Worm (Caenorhabditis elegans) whole organism, L4 larva: ENCODE results near the gene pqn-2.
A peak's percentile ranks its signal among the peaks of the same experiment; 100 is the strongest.

Experiments used
- R02D3.7 ChIP-seq: fragments of 150-350 bp; sonication (generic microtip); optimal IDR thresholded peaks from 3 replicates; lab custom pipeline; 2014; ENCODE audit warnings: missing biosample characterization, missing genetic modification characterization
- T20F7.1 ChIP-seq: fragments of 200-800 bp; sonication (Bioruptor generic); optimal IDR thresholded peaks from 2 replicates; lab custom pipeline; 2018; ENCODE audit warnings: mild to moderate bottlenecking, missing genetic modification characterization, missing compliant biosample characterization
- T26A8.4 ChIP-seq: fragments of 200-800 bp; sonication (Bioruptor generic); IDR thresholded peaks from 2 replicates; pipeline ENCODE4 v1.3.6; 2022; ENCODE audit warnings: missing genetic modification characterization, missing compliant biosample characterization
- Y105C5A.15 ChIP-seq: fragments of 200-800 bp; sonication (Bioruptor generic); IDR thresholded peaks from 2 replicates; pipeline ENCODE4 v1.3.6; 2022; ENCODE audit warnings: missing genetic modification characterization, missing compliant biosample characterization
- Y48G9A.11 ChIP-seq: fragments of 200-800 bp; sonication (Bioruptor generic); IDR thresholded peaks from 2 replicates; pipeline ENCODE4 v1.3.6; 2022; ENCODE audit warnings: missing genetic modification reagents, missing genetic modification characterization, missing compliant biosample characterization
- ZK546.5 ChIP-seq, 2 experiments: sonication (generic microtip); optimal IDR thresholded peaks; 2 replicates each; lab custom pipeline; 2017; ENCODE audit warnings: missing biosample characterization in 2 of 2, missing genetic modification characterization in 2 of 2
- aly-2 ChIP-seq: sonication (generic microtip); optimal IDR thresholded peaks from 2 replicates; lab custom pipeline; 2018; ENCODE audit warnings: missing biosample characterization, missing genetic modification characterization
- ama-1 ChIP-seq: fragments of 150-350 bp; optimal IDR thresholded peaks from 2 replicates; lab custom pipeline; 2014; ENCODE audit warnings: inconsistent platforms, mixed read lengths
- arid-1 ChIP-seq: fragments of 200-800 bp; sonication (Bioruptor generic); conservative IDR thresholded peaks from 2 replicates; pipeline ENCODE4 v1.3.6; 2022; ENCODE audit warnings: missing genetic modification reagents, missing genetic modification characterization, missing compliant biosample characterization
- attf-4 ChIP-seq: sonication (generic microtip); optimal IDR thresholded peaks from 3 replicates; lab custom pipeline; 2017; ENCODE audit warnings: missing biosample characterization, missing genetic modification characterization
- ceh-20 ChIP-seq: fragments of 200-800 bp; sonication (Bioruptor generic); IDR thresholded peaks from 2 replicates; pipeline ENCODE4 v1.3.6; 2022; ENCODE audit warnings: missing genetic modification reagents, missing genetic modification characterization, missing compliant biosample characterization
- ceh-28 ChIP-seq: fragments of 150-350 bp; optimal IDR thresholded peaks from 2 replicates; lab custom pipeline; 2014; ENCODE audit warnings: missing biosample characterization, missing genetic modification reagents, missing genetic modification characterization
- ceh-62 ChIP-seq: sonication (generic microtip); optimal IDR thresholded peaks from 2 replicates; lab custom pipeline; 2017; ENCODE audit warnings: missing biosample characterization, missing genetic modification characterization
- ceh-82 ChIP-seq: sonication (generic microtip); optimal IDR thresholded peaks from 2 replicates; lab custom pipeline; 2017; ENCODE audit warnings: missing biosample characterization, missing genetic modification characterization
- cey-2 ChIP-seq: sonication (generic microtip); optimal IDR thresholded peaks from 3 replicates; lab custom pipeline; 2017; ENCODE audit warnings: missing genetic modification characterization, mild to moderate bottlenecking, missing compliant biosample characterization, antibody characterized with exemption, borderline replicate concordance; ENCODE audit not compliant: insufficient read depth
- daf-12 ChIP-seq: fragments of 150-350 bp; optimal IDR thresholded peaks from 2 replicates; lab custom pipeline; 2014; ENCODE audit warnings: missing biosample characterization, missing genetic modification reagents, missing genetic modification characterization
- daf-8 ChIP-seq: fragments of 200-800 bp; sonication (Bioruptor generic); IDR thresholded peaks from 2 replicates; pipeline ENCODE4 v1.3.6; 2022; ENCODE audit warnings: missing genetic modification characterization, missing compliant biosample characterization
- dmd-6 ChIP-seq: fragments of 200-800 bp; sonication (Bioruptor generic); IDR thresholded peaks from 2 replicates; pipeline ENCODE4 v1.3.6; 2022; ENCODE audit warnings: missing genetic modification reagents, missing genetic modification characterization, missing compliant biosample characterization
- duxl-1 ChIP-seq: sonication (generic microtip); optimal IDR thresholded peaks from 2 replicates; lab custom pipeline; 2016; ENCODE audit warnings: mild to moderate bottlenecking, missing genetic modification characterization, moderate library complexity, missing compliant biosample characterization; ENCODE audit not compliant: poor library complexity
- dve-1 ChIP-seq: sonication (generic microtip); optimal IDR thresholded peaks from 2 replicates; lab custom pipeline; 2017; ENCODE audit warnings: antibody characterized with exemption, mild to moderate bottlenecking, missing genetic modification characterization, missing compliant biosample characterization; ENCODE audit not compliant: insufficient read depth
- hlh-30 ChIP-seq: sonication (generic microtip); optimal IDR thresholded peaks from 2 replicates; lab custom pipeline; 2017; ENCODE audit warnings: antibody characterized with exemption, mild to moderate bottlenecking, missing genetic modification characterization, missing compliant biosample characterization; ENCODE audit not compliant: insufficient read depth
- hmg-1.1 ChIP-seq: fragments of 200-800 bp; sonication (Bioruptor generic); IDR thresholded peaks from 2 replicates; pipeline ENCODE4 v1.3.6; 2022; ENCODE audit warnings: missing genetic modification reagents, missing genetic modification characterization, missing compliant biosample characterization
- jun-1 ChIP-seq: fragments of 150-350 bp; optimal IDR thresholded peaks from 2 replicates; lab custom pipeline; 2014; ENCODE audit warnings: missing biosample characterization, missing genetic modification reagents, missing genetic modification characterization
- lin-29 ChIP-seq: fragments of 200-800 bp; sonication (Bioruptor generic); IDR thresholded peaks from 2 replicates; pipeline ENCODE4 v1.3.6; 2022; ENCODE audit warnings: missing genetic modification reagents, missing genetic modification characterization, missing compliant biosample characterization
- lin-39 ChIP-seq: fragments of 150-350 bp; optimal IDR thresholded peaks from 2 replicates; lab custom pipeline; 2014; ENCODE audit warnings: missing biosample characterization, missing genetic modification reagents, missing genetic modification characterization
- mep-1 ChIP-seq: fragments of 150-350 bp; sonication (generic microtip); optimal IDR thresholded peaks from 3 replicates; lab custom pipeline; 2014; ENCODE audit warnings: missing biosample characterization, missing genetic modification characterization
- mxl-2 ChIP-seq: fragments of 200-800 bp; sonication (Bioruptor generic); conservative IDR thresholded peaks from 2 replicates; pipeline ENCODE4 v1.3.6; 2022; ENCODE audit warnings: missing genetic modification reagents, missing genetic modification characterization, missing compliant biosample characterization
- mxl-3 ChIP-seq: fragments of 200-800 bp; sonication (Bioruptor generic); optimal IDR thresholded peaks from 2 replicates; lab custom pipeline; 2018; ENCODE audit warnings: mild to moderate bottlenecking, missing genetic modification characterization, missing compliant biosample characterization
- nhr-11 ChIP-seq: fragments of 150-350 bp; optimal IDR thresholded peaks from 2 replicates; lab custom pipeline; 2014; ENCODE audit warnings: missing biosample characterization, missing genetic modification characterization
- nhr-28 ChIP-seq: fragments of 150-350 bp; optimal IDR thresholded peaks from 2 replicates; lab custom pipeline; 2014; ENCODE audit warnings: missing biosample characterization, missing genetic modification characterization
- nhr-76 ChIP-seq: fragments of 150-350 bp; optimal IDR thresholded peaks from 2 replicates; lab custom pipeline; 2014; ENCODE audit warnings: missing biosample characterization, missing genetic modification characterization
- nhr-77 ChIP-seq: fragments of 150-350 bp; optimal IDR thresholded peaks from 2 replicates; lab custom pipeline; 2014; ENCODE audit warnings: missing biosample characterization, missing genetic modification characterization
- pha-4 ChIP-seq, 2 experiments: fragments of 150-350 bp in 1 of 2; fragments of 200-800 bp in 1 of 2; sonication (Bioruptor generic) in 1 of 2; IDR thresholded peaks in 1 of 2; optimal IDR thresholded peaks in 1 of 2; 2 replicates each; pipeline versions ENCODE4 v1.3.6 to Lab custom; 2014 to 2022; ENCODE audit warnings: missing genetic modification characterization in 2 of 2, missing genetic modification reagents in 2 of 2, missing biosample characterization in 1 of 2, missing compliant biosample characterization in 1 of 2
- pqm-1 ChIP-seq: sonication (generic microtip); optimal IDR thresholded peaks from 2 replicates; lab custom pipeline; 2017; ENCODE audit warnings: missing biosample characterization, missing genetic modification characterization
- saeg-2 ChIP-seq: fragments of 200-800 bp; sonication (Bioruptor generic); IDR thresholded peaks from 2 replicates; pipeline ENCODE4 v1.3.6; 2022; ENCODE audit warnings: missing genetic modification reagents, missing genetic modification characterization, missing compliant biosample characterization
- sdz-12 ChIP-seq: fragments of 200-800 bp; sonication (Bioruptor generic); optimal IDR thresholded peaks from 2 replicates; lab custom pipeline; 2018; ENCODE audit warnings: mild to moderate bottlenecking, missing genetic modification characterization, missing compliant biosample characterization
- set-16 ChIP-seq: fragments of 200-800 bp; sonication (Bioruptor generic); IDR thresholded peaks from 2 replicates; pipeline ENCODE4 v1.3.6; 2022; ENCODE audit warnings: missing genetic modification reagents, missing genetic modification characterization, missing compliant biosample characterization
- skn-1 ChIP-seq: fragments of 150-350 bp; optimal IDR thresholded peaks from 2 replicates; lab custom pipeline; 2014; ENCODE audit warnings: missing biosample characterization, missing genetic modification characterization
- spr-3 ChIP-seq: fragments of 200-800 bp; sonication (Bioruptor generic); optimal IDR thresholded peaks from 2 replicates; lab custom pipeline; 2018; ENCODE audit warnings: mild to moderate bottlenecking, missing genetic modification characterization, missing compliant biosample characterization
- unc-62 ChIP-seq, 3 experiments: fragments of 150-350 bp in 1 of 3; sonication (generic microtip); optimal IDR thresholded peaks in 2 of 3; peaks in 1 of 3; 1 replicate in 1 of 3; 2 replicates in 2 of 3; lab custom pipeline; 2014 to 2017; ENCODE audit warnings: missing biosample characterization in 3 of 3, missing genetic modification characterization in 3 of 3, missing genetic modification reagents in 3 of 3, missing genotype in 1 of 3
- zag-1 ChIP-seq: fragments of 150-350 bp; optimal IDR thresholded peaks from 2 replicates; lab custom pipeline; 2014; ENCODE audit warnings: missing biosample characterization, missing genetic modification characterization
- zfp-2 ChIP-seq: sonication (generic microtip); optimal IDR thresholded peaks from 2 replicates; lab custom pipeline; 2016; ENCODE audit warnings: mild to moderate bottlenecking, missing genetic modification characterization, missing compliant biosample characterization

Gene pqn-2

ce11 chrV:10361830-10362397 is 20.3 kb upstream of the pqn-2 start, which contains the start of gene cash-1 (continued):
- TF ChIP-seq Y105C5A.15 (GFP tag; lab: Robert Waterston, UW) (no peak), skn-1 (no peak), unc-62 (GFP tag; optimal IDR thresholded peaks at IDR 0.05 in 1 of 2; lab: Kevin White, UChicago) (peak in 1 of 2 experiments; percentile 61), unc-62 (tag; optimal IDR thresholded peaks at IDR 0.05; lab: Kevin White, UChicago) (no peak), zag-1 (tag; lab: Kevin White, UChicago) (no peak), pha-4 (GFP tag; IDR thresholded peaks at IDR 0.05; lab: Robert Waterston, UW) (no peak), pha-4 (tag; optimal IDR thresholded peaks at IDR 0.05; lab: Kevin White, UChicago) (no peak), hlh-30 (tag; lab: Kevin White, UChicago) (peak; percentile 93), R02D3.7 (tag; lab: Kevin White, UChicago) (no peak), ceh-62 (no peak), duxl-1 (tag; lab: Kevin White, UChicago) (no peak), nhr-77 (peak; percentile 29), aly-2 (tag; lab: Kevin White, UChicago) (no peak), lin-39 (tag; lab: Kevin White, UChicago) (no peak), mep-1 (tag; lab: Kevin White, UChicago) (peak; percentile 66), zfp-2 (tag; lab: Kevin White, UChicago) (no peak), pqm-1 (tag; lab: Kevin White, UChicago) (peak; percentile 45), arid-1 (GFP tag; lab: Robert Waterston, UW) (0 out of 2 replicates have a peak, but pooled peaks have one; percentile 30), dmd-6 (GFP tag; lab: Robert Waterston, UW) (peak; percentile 56), mxl-3 (peak; percentile 83), Y48G9A.11 (GFP tag; lab: Robert Waterston, UW) (no peak), ceh-82 (no peak), nhr-76 (no peak), T26A8.4 (no peak), nhr-11 (tag; lab: Kevin White, UChicago) (no peak), daf-12 (tag; lab: Kevin White, UChicago) (no peak), set-16 (GFP tag; lab: Robert Waterston, UW) (no peak), hmg-1.1 (GFP tag; lab: Robert Waterston, UW) (peak; percentile 41; the same call in 1 of the 2 replicates), jun-1 (tag; lab: Kevin White, UChicago) (no peak), mxl-2 (GFP tag; lab: Robert Waterston, UW) (no peak), attf-4 (no peak), spr-3 (GFP tag; lab: Kevin White, UChicago) (no peak)
- TF ChIP-seq, all 104 proteins: peak for 31

ce11 chrV:10363834-10364233 is 18.4 kb upstream of the pqn-2 start:
- TF ChIP-seq hmg-1.1 (GFP tag; lab: Robert Waterston, UW) = no peak
- peak in 1 of 2 experiments; percentile 93 for TF ChIP-seq unc-62 (GFP tag; optimal IDR thresholded peaks at IDR 0.05 in 1 of 2; lab: Kevin White, UChicago)
- no peak for TF ChIP-seq unc-62 (tag; optimal IDR thresholded peaks at IDR 0.05; lab: Kevin White, UChicago)

- TF ChIP-seq dve-1 (tag; lab: Kevin White, UChicago) (no peak), hlh-30 (tag; lab: Kevin White, UChicago) (no peak), T20F7.1 (no peak), cey-2 (tag; lab: Kevin White, UChicago) (no peak), nhr-28 (tag; lab: Kevin White, UChicago) (no peak), ZK546.5 (tag; optimal IDR thresholded peaks at IDR 0.05; lab: Kevin White, UChicago) (no peak), ceh-20 (no peak), ceh-28 (tag; lab: Kevin White, UChicago) (no peak), unc-62 (GFP tag; optimal IDR thresholded peaks at IDR 0.05 in 1 of 2; lab: Kevin White, UChicago) (no peak), unc-62 (tag; optimal IDR thresholded peaks at IDR 0.05; lab: Kevin White, UChicago) (no peak), daf-8 (GFP tag; lab: Robert Waterston, UW) (no peak), lin-29 (no peak), sdz-12 (GFP tag; lab: Kevin White, UChicago) (no peak), saeg-2 (GFP tag; lab: Robert Waterston, UW) (no peak), ceh-82 (no peak), ama-1 (lab: Kevin White, UChicago) (no peak)
These were observed 14.0 kb upstream of the pqn-2 start, which contains the start of gene sri-20 for ce11 chrV:10368256-10368655. Gene sri-20, plus strand, starts transcription at chrV:10368556.
